Worm (Caenorhabditis elegans) whole organism, late embryonic: ENCODE data around the gene F42A9.11.

Source experiments
- K02D7.2 ChIP-seq: sonication (generic microtip); optimal IDR thresholded peaks from 2 replicates; lab custom pipeline; 2017; ENCODE audit warnings: mild to moderate bottlenecking, missing genetic modification characterization, missing compliant biosample characterization
- K09A11.1 ChIP-seq: sonication (generic microtip); optimal IDR thresholded peaks from 2 replicates; lab custom pipeline; 2017; ENCODE audit warnings: antibody characterized with exemption, mild to moderate bottlenecking, missing genetic modification characterization, missing compliant biosample characterization; ENCODE audit not compliant: insufficient read depth
- ceh-2 ChIP-seq: sonication (generic microtip); optimal IDR thresholded peaks from 2 replicates; lab custom pipeline; 2016; ENCODE audit warnings: missing genotype, missing genetic modification characterization, missing compliant biosample characterization
- elt-2 ChIP-seq: sonication (generic microtip); optimal IDR thresholded peaks from 2 replicates; lab custom pipeline; 2016; ENCODE audit warnings: missing genetic modification reagents, missing genetic modification characterization, missing compliant biosample characterization
- hlh-8 ChIP-seq: sonication (generic microtip); optimal IDR thresholded peaks from 2 replicates; lab custom pipeline; 2016; ENCODE audit warnings: missing genotype, missing genetic modification characterization, missing compliant biosample characterization
- lim-6 ChIP-seq: sonication (generic microtip); optimal IDR thresholded peaks from 2 replicates; lab custom pipeline; 2016; ENCODE audit warnings: missing genetic modification characterization, missing compliant biosample characterization
- nhr-11 ChIP-seq: fragments of 150-350 bp; optimal IDR thresholded peaks from 2 replicates; lab custom pipeline; 2014; ENCODE audit warnings: missing biosample characterization, missing genetic modification characterization
- pag-3 ChIP-seq: sonication (generic microtip); optimal IDR thresholded peaks from 2 replicates; lab custom pipeline; 2016; ENCODE audit warnings: missing compliant biosample characterization, missing genetic modification characterization, borderline replicate concordance
- pha-4 ChIP-seq: fragments of 150-350 bp; optimal IDR thresholded peaks from 2 replicates; lab custom pipeline; 2018; ENCODE audit warnings: missing biosample characterization, missing genetic modification reagents, missing genetic modification characterization
- pqm-1 ChIP-seq: sonication (generic microtip); optimal IDR thresholded peaks from 2 replicates; lab custom pipeline; 2016; ENCODE audit warnings: missing genetic modification characterization, missing compliant biosample characterization
- sdc-2 ChIP-seq: sonication (generic microtip); optimal IDR thresholded peaks from 2 replicates; lab custom pipeline; 2016; ENCODE audit warnings: missing genotype, missing genetic modification characterization, missing compliant biosample characterization
- syd-9 ChIP-seq: sonication (generic microtip); optimal IDR thresholded peaks from 2 replicates; lab custom pipeline; 2016; ENCODE audit warnings: mild to moderate bottlenecking, missing genetic modification characterization, moderate library complexity, missing compliant biosample characterization

DNA sequence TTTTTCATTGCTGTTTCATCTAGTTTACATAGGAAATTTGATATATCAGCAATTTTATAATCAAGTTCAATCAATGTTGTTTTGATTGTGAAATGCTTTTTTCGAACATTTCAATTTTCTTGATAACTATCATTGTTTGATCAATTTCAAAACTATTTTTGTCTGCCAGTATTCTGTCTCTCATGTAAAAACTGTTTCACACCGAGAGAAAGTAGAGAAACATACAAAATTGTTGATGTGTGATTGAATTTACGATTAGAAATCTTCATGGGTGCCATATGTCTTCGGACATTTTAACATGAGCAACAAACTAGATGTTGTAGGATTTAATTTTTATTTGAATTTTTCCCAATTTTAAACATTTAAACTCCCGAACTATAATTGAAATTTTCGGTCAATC is 23.3 kb downstream of the F42A9.11 start, which contains the start of gene C49C8.2:
- TF ChIP-seq pqm-1 (tag; lab: Kevin White, UChicago): no peak
- TF ChIP-seq ceh-2: no peak
- no peak for TF ChIP-seq pha-4 (tag; lab: Kevin White, UChicago)
- no peak for TF ChIP-seq elt-2
- TF ChIP-seq K09A11.1 (tag; lab: Kevin White, UChicago): no peak
- TF ChIP-seq K02D7.2: no peak
- TF ChIP-seq nhr-11 (tag; lab: Kevin White, UChicago): no peak
- no peak for TF ChIP-seq lim-6 (tag; lab: Kevin White, UChicago)
- TF ChIP-seq pag-3 (tag; lab: Kevin White, UChicago): no peak
- no peak for TF ChIP-seq sdc-2 (tag; lab: Kevin White, UChicago)
- TF ChIP-seq syd-9 (tag; lab: Kevin White, UChicago): no peak
- no peak for TF ChIP-seq hlh-8
